Worm (Caenorhabditis elegans): Measurements from ENCODE around the gene ints-13.
A peak's percentile ranks its signal among the peaks of the same experiment; 100 is the strongest.

The ints-13 gene

ce11 chrIV:274185-274584, 36.9 kb upstream of the ints-13 start, which contains the start of gene sma-10:
sma-10 (plus strand) TSS chrIV:274420.
- TF ChIP-seq nhr-77 (tag; optimal IDR thresholded peaks at IDR 0.05) (peak; percentile 92), mes-2 (tag; optimal IDR thresholded peaks at IDR 0.05; ENCODE audit: poor library complexity, severe bottlenecking) (peak; percentile 40), daf-16 (GFP tag; optimal IDR thresholded peaks at IDR 0.05) (peak in 1 of 2 experiments; percentile 25), daf-16 (tag; optimal IDR thresholded peaks at IDR 0.05) (peak; percentile 92), zfp-2 (tag; optimal IDR thresholded peaks at IDR 0.05) (no peak), cey-2 (tag; optimal IDR thresholded peaks at IDR 0.05; ENCODE audit: borderline replicate concordance, insufficient read depth) (peak; percentile 38), lsy-2 (tag; optimal IDR thresholded peaks at IDR 0.05) (no peak), dve-1 (tag; optimal IDR thresholded peaks at IDR 0.05; ENCODE audit: insufficient read depth) (peak; percentile 98), ceh-32 (tag; optimal IDR thresholded peaks at IDR 0.05; ENCODE audit: poor library complexity) (no peak), lin-1 (GFP tag; IDR thresholded peaks at IDR 0.05) (peak; percentile 78; the same call in 1 of the 2 replicates), ceh-28 (tag; optimal IDR thresholded peaks at IDR 0.05) (no peak), egl-27 (tag; optimal IDR thresholded peaks at IDR 0.05) (no peak), hmg-1.1 (GFP tag; IDR thresholded peaks at IDR 0.05) (no peak), ceh-62 (tag; optimal IDR thresholded peaks at IDR 0.05) (no peak), hlh-30 (tag; optimal IDR thresholded peaks at IDR 0.05; ENCODE audit: insufficient read depth) (peak; percentile 71), sdz-12 (GFP tag; optimal IDR thresholded peaks at IDR 0.05) (no peak), fos-1 (tag; optimal IDR thresholded peaks at IDR 0.05) (no peak), nhr-111 (GFP tag; optimal IDR thresholded peaks at IDR 0.05) (no peak), ces-1 (GFP tag; optimal IDR thresholded peaks at IDR 0.05) (no peak), T20F7.1 (GFP tag; optimal IDR thresholded peaks at IDR 0.05) (peak; percentile 54), mxl-2 (GFP tag; conservative IDR thresholded peaks at IDR 0.05) (no peak), mdt-29 (GFP tag; IDR thresholded peaks at IDR 0.05) (no peak), daf-19 (GFP tag; conservative IDR thresholded peaks at IDR 0.05) (no peak), dmd-9 (GFP tag; IDR thresholded peaks at IDR 0.05) (no peak), F26F4.8 (GFP tag; conservative IDR thresholded peaks at IDR 0.05) (no peak), nhr-102 (tag; optimal IDR thresholded peaks at IDR 0.05) (peak; percentile 58), zfp-3 (GFP tag; conservative IDR thresholded peaks at IDR 0.05) (no peak), zip-2 (tag; optimal IDR thresholded peaks at IDR 0.05) (no peak), F10B5.3 (tag; optimal IDR thresholded peaks at IDR 0.05) (no peak), arid-1 (GFP tag; conservative IDR thresholded peaks at IDR 0.05) (no peak), nhr-76 (tag; optimal IDR thresholded peaks at IDR 0.05) (no peak), nhr-48 (tag; optimal IDR thresholded peaks at IDR 0.05) (peak; percentile 64), fkh-10 (GFP tag; optimal IDR thresholded peaks at IDR 0.05) (no peak), F49E8.2 (tag; optimal IDR thresholded peaks at IDR 0.05; ENCODE audit: borderline replicate concordance) (no peak), F44E2.7 (GFP tag; IDR thresholded peaks at IDR 0.05) (no peak), pha-4 (GFP tag; IDR thresholded peaks at IDR 0.05) (peak; percentile 65), pha-4 (tag; optimal IDR thresholded peaks at IDR 0.05) (no peak), Y105C5A.15 (GFP tag; IDR thresholded peaks at IDR 0.05) (no peak), lir-3 (tag; optimal IDR thresholded peaks at IDR 0.05) (no peak), set-16 (GFP tag; IDR thresholded peaks at IDR 0.05) (no peak), lim-7 (GFP tag; IDR thresholded peaks at IDR 0.05) (no peak), nhr-237 (tag; optimal IDR thresholded peaks at IDR 0.05) (no peak), php-3 (GFP tag; IDR thresholded peaks at IDR 0.05) (peak; percentile 89), tra-1 (GFP tag; IDR thresholded peaks at IDR 0.05) (peak; percentile 15; the same call in 1 of the 2 replicates), saeg-2 (GFP tag; IDR thresholded peaks at IDR 0.05) (no peak), mep-1 (tag; optimal IDR thresholded peaks at IDR 0.05) (peak; percentile 74), egl-43 (GFP tag; IDR thresholded peaks at IDR 0.05) (no peak), jun-1 (tag; optimal IDR thresholded peaks at IDR 0.05) (no peak), lin-13 (GFP tag; optimal IDR thresholded peaks at IDR 0.05) (no peak), tag-97 (GFP tag; IDR thresholded peaks at IDR 0.05) (no peak), ztf-7 (tag; optimal IDR thresholded peaks at IDR 0.05) (no peak), unc-39 (tag; optimal IDR thresholded peaks at IDR 0.05) (no peak)
